Fruit fly (Drosophila melanogaster) whole organism, embryonic: ENCODE data around the gene CG6195.

Experiments
- B-H2 ChIP-seq: fragments of 200-800 bp; sonication (Bioruptor generic); optimal IDR thresholded peaks from 2 replicates; lab custom pipeline; 2018; ENCODE audit warnings: missing biosample characterization, mild to moderate bottlenecking, missing genetic modification characterization
- CG10431 ChIP-seq: fragments of 200-800 bp; sonication (Bioruptor generic); optimal IDR thresholded peaks from 3 replicates; lab custom pipeline; 2018; ENCODE audit warnings: missing biosample characterization, mild to moderate bottlenecking, missing genetic modification characterization
- CG11247 ChIP-seq: fragments of 200-800 bp; sonication (Bioruptor generic); IDR thresholded peaks from 2 replicates; pipeline ENCODE4 v1.3.6; 2022; ENCODE audit warnings: missing biosample characterization, missing genetic modification characterization
- CG11456 ChIP-seq: fragments of 200-800 bp; sonication (Bioruptor generic); IDR thresholded peaks from 3 replicates; pipeline ENCODE4 v1.3.6; 2022; ENCODE audit warnings: missing biosample characterization, missing genetic modification characterization
- CG12155 ChIP-seq: fragments of 200-800 bp; sonication (Bioruptor generic); optimal IDR thresholded peaks from 3 replicates; lab custom pipeline; 2016; ENCODE audit warnings: missing biosample characterization, missing genetic modification characterization
- CG12219 ChIP-seq: fragments of 200-800 bp; sonication (Bioruptor generic); optimal IDR thresholded peaks from 3 replicates; lab custom pipeline; 2018; ENCODE audit warnings: missing biosample characterization, mild to moderate bottlenecking, missing genetic modification characterization
- CG14710 ChIP-seq: fragments of 200-800 bp; sonication (Bioruptor generic); optimal IDR thresholded peaks from 3 replicates; lab custom pipeline; 2019; ENCODE audit warnings: missing biosample characterization, mild to moderate bottlenecking, missing genetic modification characterization, moderate library complexity
- CG17912 ChIP-seq: fragments of 200-800 bp; sonication (Bioruptor generic); optimal IDR thresholded peaks from 2 replicates; lab custom pipeline; 2018; ENCODE audit warnings: missing biosample characterization, mild to moderate bottlenecking, missing genetic modification characterization
- CG4282 ChIP-seq: fragments of 200-800 bp; sonication (Bioruptor generic); optimal IDR thresholded peaks from 2 replicates; lab custom pipeline; 2016; ENCODE audit warnings: missing biosample characterization, missing genetic modification characterization
- CG4730 ChIP-seq: fragments of 200-800 bp; sonication (Bioruptor generic); IDR thresholded peaks from 2 replicates; pipeline ENCODE4 v1.3.6; 2022; ENCODE audit warnings: missing biosample characterization, missing genetic modification characterization
- CG4820 ChIP-seq: fragments of 200-800 bp; sonication (Bioruptor generic); optimal IDR thresholded peaks from 3 replicates; lab custom pipeline; 2016; ENCODE audit warnings: missing biosample characterization, missing genetic modification characterization
- CG6689 ChIP-seq: fragments of 200-800 bp; sonication (Bioruptor generic); IDR thresholded peaks from 2 replicates; pipeline ENCODE4 v1.3.6; 2022; ENCODE audit warnings: missing biosample characterization, missing genetic modification characterization
- CG6765 ChIP-seq: fragments of 200-800 bp; sonication (Bioruptor generic); optimal IDR thresholded peaks from 3 replicates; lab custom pipeline; 2017; ENCODE audit warnings: missing biosample characterization, mild to moderate bottlenecking, missing genetic modification characterization
- CG7745 ChIP-seq: fragments of 200-800 bp; sonication (Bioruptor generic); optimal IDR thresholded peaks from 2 replicates; lab custom pipeline; 2018; ENCODE audit warnings: missing biosample characterization, mild to moderate bottlenecking, missing genetic modification characterization, moderate library complexity
- CG8089 ChIP-seq: fragments of 200-800 bp; sonication (Bioruptor generic); optimal IDR thresholded peaks from 3 replicates; lab custom pipeline; 2016; ENCODE audit warnings: missing biosample characterization, missing genetic modification characterization
- CG8478 ChIP-seq: fragments of >200 bp; optimal IDR thresholded peaks from 2 replicates; lab custom pipeline; 2018
- Dek ChIP-seq: fragments of 200-800 bp; sonication (Bioruptor generic); optimal IDR thresholded peaks from 3 replicates; lab custom pipeline; 2019; ENCODE audit warnings: missing biosample characterization, mild to moderate bottlenecking, missing genetic modification characterization, moderate library complexity
- Dfd ChIP-seq, 2 experiments: fragments of >200 bp; optimal IDR thresholded peaks; 2 replicates each; lab custom pipeline; 2017; ENCODE audit warnings: missing biosample characterization in 2 of 2, missing genetic modification characterization in 2 of 2
- Ets65A ChIP-seq: fragments of 200-800 bp; sonication (Bioruptor generic); peaks from one replicate; lab custom pipeline; 2016; ENCODE audit warnings: missing biosample characterization, missing genetic modification characterization
- Gug ChIP-seq: fragments of 200-800 bp; sonication (Bioruptor generic); IDR thresholded peaks from 4 replicates; pipeline ENCODE4 v1.3.6; 2022; ENCODE audit warnings: missing biosample characterization, missing genetic modification characterization
- Hey ChIP-seq: fragments of 200-800 bp; sonication (Bioruptor generic); optimal IDR thresholded peaks from 3 replicates; lab custom pipeline; 2018; ENCODE audit warnings: missing biosample characterization, mild to moderate bottlenecking, missing genetic modification characterization
- HmgZ ChIP-seq: fragments of 200-800 bp; sonication (Bioruptor generic); optimal IDR thresholded peaks from 2 replicates; lab custom pipeline; 2018; ENCODE audit warnings: missing biosample characterization, mild to moderate bottlenecking, missing genetic modification characterization
- Hmr ChIP-seq: fragments of 200-800 bp; sonication (Bioruptor generic); optimal IDR thresholded peaks from 3 replicates; lab custom pipeline; 2017; ENCODE audit warnings: mild to moderate bottlenecking, missing biosample characterization, missing genetic modification reagents, missing genetic modification characterization
- Lhr ChIP-seq: fragments of 200-800 bp; sonication (Bioruptor generic); optimal IDR thresholded peaks from 3 replicates; lab custom pipeline; 2017; ENCODE audit warnings: mild to moderate bottlenecking, missing biosample characterization, missing genetic modification reagents, missing genetic modification characterization
- Meics ChIP-seq: fragments of 200-800 bp; sonication (Bioruptor generic); optimal IDR thresholded peaks from 2 replicates; lab custom pipeline; 2017; ENCODE audit warnings: missing biosample characterization, mild to moderate bottlenecking, missing genetic modification characterization
- Myb ChIP-seq: fragments of 200-800 bp; sonication (Bioruptor generic); optimal IDR thresholded peaks from 2 replicates; lab custom pipeline; 2016; ENCODE audit warnings: missing biosample characterization, missing genetic modification characterization
- Ravus ChIP-seq: fragments of 200-800 bp; sonication (Bioruptor generic); IDR thresholded peaks from 2 replicates; pipeline ENCODE4 v1.3.6; 2022; ENCODE audit warnings: missing biosample characterization, missing genetic modification characterization
- Tbp ChIP-seq: fragments of >200 bp; optimal IDR thresholded peaks from 2 replicates; lab custom pipeline; 2018; ENCODE audit warnings: missing biosample characterization, missing genetic modification characterization
- al ChIP-seq: fragments of 200-800 bp; sonication (Bioruptor generic); IDR thresholded peaks from 2 replicates; pipeline ENCODE4 v1.3.6; 2022; ENCODE audit warnings: missing biosample characterization, missing genetic modification characterization
- bab2 ChIP-seq: fragments of 200-800 bp; sonication (Bioruptor generic); optimal IDR thresholded peaks from 2 replicates; lab custom pipeline; 2016; ENCODE audit warnings: missing biosample characterization, missing genetic modification characterization
- bcd ChIP-seq: fragments of 200-800 bp; sonication (Bioruptor generic); optimal IDR thresholded peaks from 2 replicates; lab custom pipeline; 2017; ENCODE audit warnings: missing biosample characterization, mild to moderate bottlenecking, missing genetic modification characterization
- chn ChIP-seq: fragments of 200-800 bp; sonication (Bioruptor generic); optimal IDR thresholded peaks from 2 replicates; lab custom pipeline; 2016; ENCODE audit warnings: missing biosample characterization, missing genetic modification characterization
- ci ChIP-seq: fragments of 200-800 bp; sonication (Bioruptor generic); IDR thresholded peaks from 3 replicates; pipeline ENCODE4 v1.3.6; 2022; ENCODE audit warnings: missing biosample characterization, missing genetic modification characterization
- croc ChIP-seq: fragments of 200-800 bp; sonication (Bioruptor generic); conservative IDR thresholded peaks from 3 replicates; pipeline ENCODE4 v1.3.6; 2022; ENCODE audit warnings: missing biosample characterization, missing genetic modification characterization
- dimm ChIP-seq: fragments of 200-800 bp; sonication (Bioruptor generic); IDR thresholded peaks from 2 replicates; pipeline ENCODE4 v1.3.6; 2022; ENCODE audit warnings: missing biosample characterization, missing genetic modification characterization
- ftz-f1 ChIP-seq: fragments of 200-800 bp; sonication (Bioruptor generic); optimal IDR thresholded peaks from 2 replicates; lab custom pipeline; 2016; ENCODE audit warnings: missing biosample characterization, missing genetic modification characterization
- grau ChIP-seq: fragments of 200-800 bp; optimal IDR thresholded peaks from 3 replicates; lab custom pipeline; 2019; ENCODE audit warnings: missing biosample characterization, mild to moderate bottlenecking, missing genetic modification characterization, moderate library complexity
- gsb-n ChIP-seq: fragments of 200-800 bp; sonication (Bioruptor generic); optimal IDR thresholded peaks from 3 replicates; lab custom pipeline; 2018; ENCODE audit warnings: missing biosample characterization, mild to moderate bottlenecking, missing genetic modification characterization
- her ChIP-seq: fragments of 200-800 bp; sonication (Bioruptor generic); optimal IDR thresholded peaks from 2 replicates; lab custom pipeline; 2016; ENCODE audit warnings: missing biosample characterization, missing genetic modification characterization
- hkb ChIP-seq, 2 experiments: fragments of 200-800 bp in 1 of 2; fragments of >200 bp in 1 of 2; sonication (Bioruptor generic) in 1 of 2; IDR thresholded peaks in 1 of 2; optimal IDR thresholded peaks in 1 of 2; 2 replicates each; pipeline versions ENCODE4 v1.3.6 to Lab custom; 2017 to 2022; ENCODE audit warnings: missing biosample characterization in 1 of 2, missing genetic modification characterization in 1 of 2
- hth ChIP-seq: fragments of >200 bp; optimal IDR thresholded peaks from 2 replicates; lab custom pipeline; 2017; ENCODE audit warnings: inconsistent platforms
- ken ChIP-seq: fragments of 200-800 bp; sonication (Bioruptor generic); IDR thresholded peaks from 3 replicates; pipeline ENCODE4 v1.3.6; 2022; ENCODE audit warnings: missing biosample characterization, missing genetic modification characterization
- kni ChIP-seq: fragments of 200-800 bp; sonication (Bioruptor generic); optimal IDR thresholded peaks from 3 replicates; lab custom pipeline; 2017; ENCODE audit warnings: mild to moderate bottlenecking, missing biosample characterization, missing genetic modification reagents, missing genetic modification characterization
- lola ChIP-seq, 3 experiments: fragments of >200 bp in 2 of 3; fragments of 200-800 bp in 1 of 3; sonication (Bioruptor generic) in 1 of 3; optimal IDR thresholded peaks; 2 replicates each; lab custom pipeline; 2017 to 2019; ENCODE audit warnings: missing biosample characterization in 3 of 3, missing genetic modification characterization in 3 of 3, mild to moderate bottlenecking in 1 of 3, moderate library complexity in 1 of 3
- mirr ChIP-seq: fragments of 200-800 bp; sonication (Bioruptor generic); optimal IDR thresholded peaks from 3 replicates; lab custom pipeline; 2018; ENCODE audit warnings: missing biosample characterization, mild to moderate bottlenecking, missing genetic modification characterization
- prd ChIP-seq, 3 experiments: fragments of >200 bp in 2 of 3; fragments of 200-800 bp in 1 of 3; sonication (Bioruptor generic) in 1 of 3; optimal IDR thresholded peaks in 2 of 3; IDR thresholded peaks in 1 of 3; 2 replicates in 2 of 3; 3 replicates in 1 of 3; pipeline versions ENCODE4 v1.3.6 to Lab custom; 2017 to 2022; ENCODE audit warnings: missing biosample characterization in 1 of 3, missing genetic modification characterization in 1 of 3
- ro ChIP-seq: fragments of 200-800 bp; sonication (Bioruptor generic); IDR thresholded peaks from 2 replicates; pipeline ENCODE4 v1.3.6; 2022; ENCODE audit warnings: missing biosample characterization, missing genetic modification characterization
- sob ChIP-seq: fragments of 200-800 bp; sonication (Bioruptor generic); IDR thresholded peaks from 2 replicates; pipeline ENCODE4 v1.3.6; 2022; ENCODE audit warnings: missing biosample characterization, missing genetic modification characterization
- sqz ChIP-seq: fragments of 200-800 bp; sonication (Bioruptor generic); optimal IDR thresholded peaks from 3 replicates; lab custom pipeline; 2018; ENCODE audit warnings: missing biosample characterization, mild to moderate bottlenecking, missing genetic modification characterization
- tup ChIP-seq: fragments of 200-800 bp; sonication (Bioruptor generic); optimal IDR thresholded peaks from 2 replicates; lab custom pipeline; 2016; ENCODE audit warnings: missing biosample characterization, mild to moderate bottlenecking, missing genetic modification characterization, moderate library complexity
- usp ChIP-seq: fragments of >200 bp; optimal IDR thresholded peaks from 2 replicates; lab custom pipeline; 2017; ENCODE audit warnings: missing biosample characterization, missing genetic modification characterization

The CG6195 gene

dm6 chr3R:19641498-19642065, 6.6 kb downstream of the CG6195 start (continued):
- no peak for TF ChIP-seq chn (GFP tag; lab: Kevin White, UChicago)
- TF ChIP-seq B-H2, result peak; percentile 74
- TF ChIP-seq al, result peak; percentile 88
- peak; percentile 34 for TF ChIP-seq Myb (GFP tag; lab: Kevin White, UChicago)
- TF ChIP-seq bab2, result peak; percentile 83
- peak; percentile 66 for TF ChIP-seq CG4820 (GFP tag; lab: Kevin White, UChicago)
- TF ChIP-seq bcd (GFP tag; lab: Kevin White, UChicago), result peak; percentile 76
- peak; percentile 84 for TF ChIP-seq gsb-n (tag; lab: Kevin White, UChicago)
- peak; percentile 32; the same call in 1 of the 3 replicates for TF ChIP-seq croc (GFP tag; lab: Robert Waterston, UW)
- TF ChIP-seq CG4730 (GFP tag; lab: Robert Waterston, UW), result peak; percentile 74
- peak; percentile 66 for TF ChIP-seq mirr (GFP tag; lab: Kevin White, UChicago)
- TF ChIP-seq ftz-f1 (GFP tag; lab: Kevin White, UChicago), result no peak
- no peak for TF ChIP-seq CG17912 (GFP tag; lab: Kevin White, UChicago)
- TF ChIP-seq ro, result peak; percentile 44; the same call in 1 of the 2 replicates
- peak; percentile 89 for TF ChIP-seq CG11456 (GFP tag; lab: Robert Waterston, UW)
- TF ChIP-seq lola (GFP tag; optimal IDR thresholded peaks at IDR 0.05; lab: Kevin White, UChicago), result peak in 1 of 3 experiments; percentile 71
- TF ChIP-seq tup, result peak; percentile 29
- TF ChIP-seq grau (tag; lab: Kevin White, UChicago), result peak; percentile 90
- TF ChIP-seq ci (GFP tag; lab: Robert Waterston, UW), result peak; percentile 93
- no peak for TF ChIP-seq CG7745 (tag; lab: Kevin White, UChicago)
- peak; percentile 79 for TF ChIP-seq CG14710 (tag; lab: Kevin White, UChicago)
- peak; percentile 90 for TF ChIP-seq Meics (GFP tag; lab: Kevin White, UChicago)
- TF ChIP-seq hkb (optimal IDR thresholded peaks at IDR 0.05; lab: Kevin White, UChicago), result no peak
- peak; percentile 93 for TF ChIP-seq hkb (GFP tag; IDR thresholded peaks at IDR 0.05; lab: Robert Waterston, UW)
- TF ChIP-seq CG12155, result peak; percentile 61
- peak; percentile 87 for TF ChIP-seq ken (GFP tag; lab: Robert Waterston, UW)
- no peak for TF ChIP-seq CG4282
- TF ChIP-seq sqz (GFP tag; lab: Kevin White, UChicago), result peak; percentile 83
- no peak for TF ChIP-seq dimm
- TF ChIP-seq Ets65A, result peak; percentile 76
- TF ChIP-seq Lhr (GFP tag; lab: Kevin White, UChicago), result peak; percentile 48
- TF ChIP-seq Ravus (GFP tag; lab: Robert Waterston, UW), result peak; percentile 61
- TF ChIP-seq CG6689 (GFP tag; lab: Robert Waterston, UW), result peak; percentile 87
- TF ChIP-seq CG10431 (GFP tag; lab: Kevin White, UChicago), result peak; percentile 18
- TF ChIP-seq Dfd (GFP tag; optimal IDR thresholded peaks at IDR 0.05; lab: Kevin White, UChicago), result no peak
- peak; percentile 87 for TF ChIP-seq CG12219
- TF ChIP-seq HmgZ (tag; lab: Kevin White, UChicago), result peak; percentile 87
- TF ChIP-seq Gug (GFP tag; lab: Robert Waterston, UW), result peak; percentile 42; the same call in 2 of the 4 replicates
- peak; percentile 31 for TF ChIP-seq her (GFP tag; lab: Kevin White, UChicago)
- TF ChIP-seq CG6765 (GFP tag; lab: Kevin White, UChicago), result peak; percentile 85
- TF ChIP-seq Hmr, result peak; percentile 89
- TF ChIP-seq prd (optimal IDR thresholded peaks at IDR 0.05; lab: Kevin White, UChicago), result no peak
- TF ChIP-seq prd (GFP tag; IDR thresholded peaks at IDR 0.05; lab: Robert Waterston, UW), result peak; percentile 85
- TF ChIP-seq Dek (tag; lab: Kevin White, UChicago), result peak; percentile 77
- TF ChIP-seq sob (GFP tag; lab: Robert Waterston, UW), result peak; percentile 88
- no peak for TF ChIP-seq usp (GFP tag; lab: Kevin White, UChicago)
- TF ChIP-seq Tbp (GFP tag; lab: Kevin White, UChicago), result no peak
- TF ChIP-seq CG8478, result no peak
- TF ChIP-seq kni, result no peak
- peak; percentile 82 for TF ChIP-seq CG11247 (GFP tag; lab: Robert Waterston, UW)
- TF ChIP-seq Hey (tag; lab: Kevin White, UChicago), result no peak
- TF ChIP-seq hth (lab: Kevin White, UChicago), result no peak
- TF ChIP-seq CG8089 (GFP tag; lab: Kevin White, UChicago), result no peak
